Worm (Caenorhabditis elegans) whole organism, L1 larva: ENCODE data around the gene parp-2.

Experiments used
- fkh-8 ChIP-seq: sonication (generic microtip); optimal IDR thresholded peaks from 2 replicates; lab custom pipeline; 2016; ENCODE audit warnings: mild to moderate bottlenecking, missing genetic modification characterization, missing compliant biosample characterization
- sup-37 ChIP-seq: fragments of 200-800 bp; sonication (Bioruptor generic); optimal IDR thresholded peaks from 2 replicates; lab custom pipeline; 2018; ENCODE audit warnings: mild to moderate bottlenecking, missing genetic modification characterization, missing compliant biosample characterization

- no peak for TF ChIP-seq sup-37 (GFP tag; lab: Kevin White, UChicago)
- no peak for TF ChIP-seq fkh-8 (tag; lab: Kevin White, UChicago)
Observed at ce11 chrII:9617039-9617901, 24.4 kb downstream of the parp-2 start, which contains the start of gene hal-3.
